Fruit fly (Drosophila melanogaster) whole organism, embryonic: ENCODE results near the gene CG5399.

Experiments used
- Awh ChIP-seq: fragments of 200-800 bp; sonication (Bioruptor generic); IDR thresholded peaks from 2 replicates; pipeline ENCODE4, ENCODE4 v1.3.6; 2022; ENCODE audit warnings: missing biosample characterization, missing genetic modification characterization
- Blimp-1 ChIP-seq: fragments of 200-800 bp; sonication (Bioruptor generic); optimal IDR thresholded peaks from 3 replicates; lab custom pipeline; 2018; ENCODE audit warnings: missing biosample characterization, missing genetic modification characterization, mild to moderate bottlenecking, moderate library complexity, missing genetic modification reagents
- CG10267 ChIP-seq: fragments of 200-800 bp; sonication (Bioruptor generic); optimal IDR thresholded peaks from 2 replicates; lab custom pipeline; 2018; ENCODE audit warnings: missing biosample characterization, mild to moderate bottlenecking, missing genetic modification characterization, moderate library complexity
- CG11504 ChIP-seq: fragments of 200-800 bp; sonication (Bioruptor generic); optimal IDR thresholded peaks from 3 replicates; lab custom pipeline; 2019; ENCODE audit warnings: missing biosample characterization, mild to moderate bottlenecking, missing genetic modification characterization, moderate library complexity
- CG11723 ChIP-seq: fragments of 200-800 bp; sonication (Bioruptor generic); optimal IDR thresholded peaks from 2 replicates; lab custom pipeline; 2017; ENCODE audit warnings: missing biosample characterization, mild to moderate bottlenecking, missing genetic modification characterization
- CG17186 ChIP-seq: fragments of 200-800 bp; sonication (Bioruptor generic); optimal IDR thresholded peaks from 3 replicates; lab custom pipeline; 2017; ENCODE audit warnings: missing biosample characterization, missing genetic modification reagents, missing genetic modification characterization
- CG17912 ChIP-seq: fragments of 200-800 bp; sonication (Bioruptor generic); optimal IDR thresholded peaks from 2 replicates; lab custom pipeline; 2018; ENCODE audit warnings: missing biosample characterization, mild to moderate bottlenecking, missing genetic modification characterization
- CG2202 ChIP-seq: fragments of 200-800 bp; sonication (Bioruptor generic); optimal IDR thresholded peaks from 2 replicates; lab custom pipeline; 2018; ENCODE audit warnings: missing biosample characterization, mild to moderate bottlenecking, missing genetic modification characterization
- CG2712 ChIP-seq: fragments of 200-800 bp; optimal IDR thresholded peaks from 3 replicates; lab custom pipeline; 2019; ENCODE audit warnings: missing biosample characterization, mild to moderate bottlenecking, missing genetic modification characterization, moderate library complexity
- CG31388 ChIP-seq: fragments of 200-800 bp; sonication (Bioruptor generic); optimal IDR thresholded peaks from 2 replicates; lab custom pipeline; 2016; ENCODE audit warnings: missing biosample characterization, missing genetic modification characterization
- CG3838 ChIP-seq: fragments of 200-800 bp; sonication (Bioruptor generic); optimal IDR thresholded peaks from 3 replicates; lab custom pipeline; 2016; ENCODE audit warnings: missing biosample characterization, missing genetic modification characterization
- CG4404 ChIP-seq: fragments of 200-800 bp; sonication (Bioruptor generic); IDR thresholded peaks from 2 replicates; pipeline ENCODE4 v1.3.6; 2022; ENCODE audit warnings: missing biosample characterization, missing genetic modification characterization
- CG4424 ChIP-seq: fragments of 200-800 bp; sonication (Bioruptor generic); optimal IDR thresholded peaks from 3 replicates; lab custom pipeline; 2016; ENCODE audit warnings: missing biosample characterization, missing genetic modification characterization
- CG6791 ChIP-seq: fragments of 200-800 bp; sonication (Bioruptor generic); IDR thresholded peaks from 3 replicates; pipeline ENCODE4 v1.3.6; 2022; ENCODE audit warnings: missing biosample characterization, missing genetic modification characterization; ENCODE audit not compliant: partially characterized antibody
- CG8089 ChIP-seq: fragments of 200-800 bp; sonication (Bioruptor generic); optimal IDR thresholded peaks from 3 replicates; lab custom pipeline; 2016; ENCODE audit warnings: missing biosample characterization, missing genetic modification characterization
- CG8290 ChIP-seq, 3 experiments: fragments of 200-800 bp; sonication (Bioruptor generic); optimal IDR thresholded peaks; 2 replicates each; lab custom pipeline; 2016 to 2019; ENCODE audit warnings: missing biosample characterization in 3 of 3, missing genetic modification characterization in 3 of 3, mild to moderate bottlenecking in 2 of 3, moderate library complexity in 1 of 3
- CG8944 ChIP-seq: fragments of 200-800 bp; sonication (Bioruptor generic); optimal IDR thresholded peaks from 3 replicates; lab custom pipeline; 2016; ENCODE audit warnings: missing biosample characterization, missing genetic modification characterization
- CG9817 ChIP-seq: fragments of 200-800 bp; sonication (Bioruptor generic); optimal IDR thresholded peaks from 2 replicates; lab custom pipeline; 2018; ENCODE audit warnings: missing biosample characterization, mild to moderate bottlenecking, missing genetic modification characterization, moderate library complexity
- Camta ChIP-seq: fragments of 200-800 bp; sonication (Bioruptor generic); optimal IDR thresholded peaks from 2 replicates; lab custom pipeline; 2016; ENCODE audit warnings: missing biosample characterization, missing genetic modification characterization
- D19A ChIP-seq: fragments of 200-800 bp; optimal IDR thresholded peaks from 3 replicates; lab custom pipeline; 2019; ENCODE audit warnings: missing biosample characterization, mild to moderate bottlenecking, missing genetic modification characterization, moderate library complexity
- Drgx ChIP-seq: fragments of 200-800 bp; sonication (Bioruptor generic); IDR thresholded peaks from 2 replicates; pipeline ENCODE4 v1.3.6; 2022; ENCODE audit warnings: missing biosample characterization, missing genetic modification characterization
- Ets65A ChIP-seq: fragments of 200-800 bp; sonication (Bioruptor generic); peaks from one replicate; lab custom pipeline; 2016; ENCODE audit warnings: missing biosample characterization, missing genetic modification characterization
- Fer2 ChIP-seq: fragments of 200-800 bp; sonication (Bioruptor generic); optimal IDR thresholded peaks from 2 replicates; lab custom pipeline; 2018; ENCODE audit warnings: missing biosample characterization, mild to moderate bottlenecking, missing genetic modification characterization, moderate library complexity
- Gsc ChIP-seq: fragments of 200-800 bp; sonication (Bioruptor generic); IDR thresholded peaks from 2 replicates; pipeline ENCODE4 v1.3.6; 2022; ENCODE audit warnings: missing biosample characterization, missing genetic modification characterization
- Ptx1 ChIP-seq: fragments of 200-800 bp; sonication (Bioruptor generic); IDR thresholded peaks from 2 replicates; pipeline ENCODE4 v1.3.6; 2022; ENCODE audit warnings: missing biosample characterization, missing genetic modification characterization
- Rx ChIP-seq: fragments of 200-800 bp; sonication (Bioruptor generic); IDR thresholded peaks from 2 replicates; pipeline ENCODE4 v1.3.6; 2022; ENCODE audit warnings: missing biosample characterization, missing genetic modification characterization
- Side ChIP-seq: fragments of 200-800 bp; sonication (Bioruptor generic); optimal IDR thresholded peaks from 2 replicates; lab custom pipeline; 2016; ENCODE audit warnings: missing biosample characterization, missing genetic modification characterization
- Xbp1 ChIP-seq: fragments of 200-800 bp; sonication (Bioruptor generic); optimal IDR thresholded peaks from 3 replicates; lab custom pipeline; 2016; ENCODE audit warnings: missing biosample characterization, mild to moderate bottlenecking, missing genetic modification characterization
- ab ChIP-seq: fragments of 200-800 bp; sonication (Bioruptor generic); optimal IDR thresholded peaks from 2 replicates; lab custom pipeline; 2016; ENCODE audit warnings: missing biosample characterization, missing genetic modification characterization
- bbx ChIP-seq: fragments of 200-800 bp; sonication (Bioruptor generic); IDR thresholded peaks from 2 replicates; pipeline ENCODE4 v1.3.6; 2022; ENCODE audit warnings: missing biosample characterization, missing genetic modification characterization; ENCODE audit not compliant: partially characterized antibody
- chif ChIP-seq, 2 experiments: fragments of 200-800 bp; sonication (Bioruptor generic); optimal IDR thresholded peaks; 3 replicates each; lab custom pipeline; 2016; ENCODE audit warnings: missing biosample characterization in 2 of 2, missing genetic modification characterization in 2 of 2
- corto ChIP-seq: fragments of 200-800 bp; sonication (Bioruptor generic); optimal IDR thresholded peaks from 2 replicates; lab custom pipeline; 2016; ENCODE audit warnings: missing biosample characterization, mild to moderate bottlenecking, missing genetic modification characterization, moderate library complexity
- cwo ChIP-seq: fragments of 200-800 bp; sonication (Bioruptor generic); optimal IDR thresholded peaks from 3 replicates; lab custom pipeline; 2017; ENCODE audit warnings: missing biosample characterization, missing genetic modification characterization, mild to moderate bottlenecking, moderate library complexity, missing genetic modification reagents
- da ChIP-seq: fragments of 200-800 bp; sonication (Bioruptor generic); optimal IDR thresholded peaks from 2 replicates; lab custom pipeline; 2016; ENCODE audit warnings: missing biosample characterization, missing genetic modification characterization
- gt ChIP-seq: fragments of 200-800 bp; sonication (Bioruptor generic); IDR thresholded peaks from 2 replicates; pipeline ENCODE4 v1.3.6; 2022; ENCODE audit warnings: missing biosample characterization, missing genetic modification characterization
- jumu ChIP-seq: fragments of 200-800 bp; sonication (Bioruptor generic); optimal IDR thresholded peaks from 3 replicates; lab custom pipeline; 2016; ENCODE audit warnings: missing biosample characterization, missing genetic modification characterization
- lov ChIP-seq, 2 experiments: fragments of 200-800 bp in 1 of 2; fragments of >200 bp in 1 of 2; sonication (Bioruptor generic) in 1 of 2; IDR thresholded peaks in 1 of 2; optimal IDR thresholded peaks in 1 of 2; 2 replicates in 1 of 2; 3 replicates in 1 of 2; pipeline versions ENCODE4 v1.3.6 to Lab custom; 2017 to 2022; ENCODE audit warnings: missing biosample characterization in 1 of 2, missing genetic modification characterization in 1 of 2
- nmo ChIP-seq: fragments of 200-800 bp; sonication (Bioruptor generic); optimal IDR thresholded peaks from 2 replicates; lab custom pipeline; 2018; ENCODE audit warnings: missing biosample characterization, mild to moderate bottlenecking, missing genetic modification characterization, moderate library complexity
- pan ChIP-seq, 4 experiments: fragments of >200 bp in 3 of 4; fragments of 200-800 bp in 1 of 4; sonication (Bioruptor generic) in 1 of 4; optimal IDR thresholded peaks in 3 of 4; IDR thresholded peaks in 1 of 4; 2 replicates each; pipeline versions ENCODE4 v1.3.6 to Lab custom; 2017 to 2022; ENCODE audit warnings: missing biosample characterization in 2 of 4, missing genetic modification characterization in 2 of 4, mixed read lengths in 1 of 4
- pb ChIP-seq: fragments of 200-800 bp; sonication (Bioruptor generic); optimal IDR thresholded peaks from 3 replicates; lab custom pipeline; 2016; ENCODE audit warnings: missing biosample characterization, missing genetic modification characterization
- prd ChIP-seq, 3 experiments: fragments of >200 bp in 2 of 3; fragments of 200-800 bp in 1 of 3; sonication (Bioruptor generic) in 1 of 3; optimal IDR thresholded peaks in 2 of 3; IDR thresholded peaks in 1 of 3; 2 replicates in 2 of 3; 3 replicates in 1 of 3; pipeline versions ENCODE4 v1.3.6 to Lab custom; 2017 to 2022; ENCODE audit warnings: missing biosample characterization in 1 of 3, missing genetic modification characterization in 1 of 3
- slp2 ChIP-seq: fragments of 200-800 bp; sonication (Bioruptor generic); optimal IDR thresholded peaks from 2 replicates; lab custom pipeline; 2016; ENCODE audit warnings: missing biosample characterization, missing genetic modification characterization
- ssp ChIP-seq: fragments of 200-800 bp; sonication (Bioruptor generic); IDR thresholded peaks from 2 replicates; pipeline ENCODE4 v1.3.6; 2022; ENCODE audit warnings: missing biosample characterization, missing genetic modification characterization
- stwl ChIP-seq: fragments of 200-800 bp; sonication (Bioruptor generic); optimal IDR thresholded peaks from 3 replicates; lab custom pipeline; 2018; ENCODE audit warnings: missing biosample characterization, mild to moderate bottlenecking, missing genetic modification characterization, moderate library complexity
- tap ChIP-seq: fragments of 200-800 bp; optimal IDR thresholded peaks from 3 replicates; lab custom pipeline; 2019; ENCODE audit warnings: missing biosample characterization, mild to moderate bottlenecking, missing genetic modification characterization, moderate library complexity
- vnd ChIP-seq: fragments of 200-800 bp; sonication (Bioruptor generic); IDR thresholded peaks from 3 replicates; pipeline ENCODE4 v1.3.6; 2022; ENCODE audit warnings: missing biosample characterization, missing genetic modification characterization; ENCODE audit not compliant: partially characterized antibody
- zfh1 ChIP-seq: fragments of 200-800 bp; sonication (Bioruptor generic); IDR thresholded peaks from 3 replicates; pipeline ENCODE4 v1.3.6; 2022; ENCODE audit warnings: missing biosample characterization, missing genetic modification characterization

The CG5399 gene

dm6 chr3R:15651770-15652410, 43.2 kb upstream of the CG5399 start (continued):
- TF ChIP-seq CG4404 (GFP tag; lab: Robert Waterston, UW): peak; percentile 79
- no peak for TF ChIP-seq Fer2 (tag; lab: Kevin White, UChicago)
- peak; percentile 56; the same call in 1 of the 2 replicates for TF ChIP-seq Awh
- TF ChIP-seq CG10267 (tag; lab: Kevin White, UChicago): peak; percentile 61
- TF ChIP-seq corto (GFP tag; lab: Kevin White, UChicago): peak; percentile 70
- peak; percentile 62 for TF ChIP-seq CG8944
- TF ChIP-seq D19A (tag; lab: Kevin White, UChicago): peak; percentile 55
- peak; percentile 27 for TF ChIP-seq pb (GFP tag; lab: Kevin White, UChicago)
- no peak for TF ChIP-seq CG8089 (GFP tag; lab: Kevin White, UChicago)
- TF ChIP-seq Rx (GFP tag; lab: Robert Waterston, UW): no peak
- peak; percentile 43 for TF ChIP-seq stwl (tag; lab: Kevin White, UChicago)
- no peak for TF ChIP-seq ab (GFP tag; lab: Kevin White, UChicago)
- no peak for TF ChIP-seq da (GFP tag; lab: Kevin White, UChicago)
- no peak for TF ChIP-seq CG9817 (tag; lab: Kevin White, UChicago)
- TF ChIP-seq lov (optimal IDR thresholded peaks at IDR 0.05; lab: Kevin White, UChicago): no peak
- TF ChIP-seq lov (GFP tag; IDR thresholded peaks at IDR 0.05; lab: Robert Waterston, UW): peak; percentile 74; the same call in 1 of the 3 replicates
- TF ChIP-seq jumu (GFP tag; lab: Kevin White, UChicago): peak; percentile 21
- no peak for TF ChIP-seq bbx (GFP tag; lab: Robert Waterston, UW)
- no peak for TF ChIP-seq CG6791 (GFP tag; lab: Robert Waterston, UW)
- 0 out of 2 replicates have a peak, but pooled peaks have one; percentile 9 for TF ChIP-seq ssp (GFP tag; lab: Robert Waterston, UW)
- no peak for TF ChIP-seq vnd (GFP tag; lab: Robert Waterston, UW)
- peak; percentile 61 to 73 for TF ChIP-seq chif (GFP tag; optimal IDR thresholded peaks at IDR 0.05; lab: Kevin White, UChicago)
- no peak for TF ChIP-seq slp2 (GFP tag; lab: Kevin White, UChicago)
- TF ChIP-seq cwo (GFP tag; lab: Kevin White, UChicago): no peak
- peak; percentile 73; the same call in 2 of the 3 replicates for TF ChIP-seq zfh1
- TF ChIP-seq CG11504 (tag; lab: Kevin White, UChicago): peak; percentile 59
- peak; percentile 73 for TF ChIP-seq CG2712 (tag; lab: Kevin White, UChicago)
- 0 out of 2 replicates have a peak, but pooled peaks have one; percentile 25 for TF ChIP-seq gt
- TF ChIP-seq CG17912: no peak
- TF ChIP-seq CG17186 (GFP tag; lab: Kevin White, UChicago): peak; percentile 8
- peak; percentile 94 for TF ChIP-seq Ets65A (GFP tag; lab: Kevin White, UChicago)
- TF ChIP-seq prd (optimal IDR thresholded peaks at IDR 0.05; lab: Kevin White, UChicago): no peak
- TF ChIP-seq prd (GFP tag; IDR thresholded peaks at IDR 0.05; lab: Robert Waterston, UW): peak; percentile 77
- TF ChIP-seq CG31388 (GFP tag; lab: Kevin White, UChicago): peak; percentile 1
- TF ChIP-seq pan (optimal IDR thresholded peaks at IDR 0.05; lab: Kevin White, UChicago): no peak
- peak in 1 of 2 experiments; percentile 27 for TF ChIP-seq pan (GFP tag; optimal IDR thresholded peaks at IDR 0.05 in 1 of 2, IDR thresholded peaks at IDR 0.05 in 1 of 2)
- 0 out of 2 replicates have a peak, but pooled peaks have one; percentile 29 for TF ChIP-seq Ptx1
- TF ChIP-seq Camta (GFP tag; lab: Kevin White, UChicago): peak; percentile 55
- peak; percentile 68 for TF ChIP-seq CG8290 (GFP tag; optimal IDR thresholded peaks at IDR 0.05; lab: Kevin White, UChicago)
- no peak for TF ChIP-seq CG8290 (tag; optimal IDR thresholded peaks at IDR 0.05; lab: Kevin White, UChicago)
- no peak for TF ChIP-seq CG11723 (GFP tag; lab: Kevin White, UChicago)
- TF ChIP-seq nmo: peak; percentile 76
- TF ChIP-seq Gsc (GFP tag; lab: Robert Waterston, UW): 0 out of 2 replicates have a peak, but pooled peaks have one; percentile 32
- peak; percentile 74 for TF ChIP-seq Blimp-1 (GFP tag; lab: Kevin White, UChicago)
- peak; percentile 10 for TF ChIP-seq tap (tag; lab: Kevin White, UChicago)
- no peak for TF ChIP-seq CG3838 (GFP tag; lab: Kevin White, UChicago)
- TF ChIP-seq Side (GFP tag; lab: Kevin White, UChicago): peak; percentile 10
- TF ChIP-seq Drgx (GFP tag; lab: Robert Waterston, UW): peak; percentile 97
- TF ChIP-seq Xbp1 (GFP tag; lab: Kevin White, UChicago): peak; percentile 12
- peak; percentile 62 for TF ChIP-seq CG4424 (GFP tag; lab: Kevin White, UChicago)
- TF ChIP-seq CG2202 (tag; lab: Kevin White, UChicago): peak; percentile 40
